Fruit fly (Drosophila melanogaster) whole organism, embryonic: ENCODE measurements around the gene CG33127.

Source experiments
- Abd-B ChIP-seq: fragments of 200-800 bp; sonication (Bioruptor generic); optimal IDR thresholded peaks from 2 replicates; lab custom pipeline; 2018; ENCODE audit warnings: missing biosample characterization, mild to moderate bottlenecking, missing genetic modification characterization, moderate library complexity
- Ada2b ChIP-seq: fragments of 200-800 bp; sonication (Bioruptor generic); IDR thresholded peaks from 2 replicates; pipeline ENCODE4 v1.3.6; 2022; ENCODE audit warnings: missing biosample characterization, missing genetic modification characterization
- Atf-2 ChIP-seq: fragments of 200-800 bp; sonication (Bioruptor generic); optimal IDR thresholded peaks from 2 replicates; lab custom pipeline; 2016; ENCODE audit warnings: missing biosample characterization, missing genetic modification characterization
- CG10462 ChIP-seq: fragments of 200-800 bp; sonication (Bioruptor generic); optimal IDR thresholded peaks from 2 replicates; lab custom pipeline; 2016; ENCODE audit warnings: missing biosample characterization, missing genetic modification characterization
- CG11093 ChIP-seq: fragments of 200-800 bp; sonication (Bioruptor generic); IDR thresholded peaks from 3 replicates; pipeline ENCODE4 v1.3.6; 2022; ENCODE audit warnings: missing biosample characterization, missing genetic modification characterization
- CG11398 ChIP-seq: fragments of 200-800 bp; sonication (Bioruptor generic); optimal IDR thresholded peaks from 2 replicates; lab custom pipeline; 2016; ENCODE audit warnings: missing biosample characterization, missing genetic modification characterization
- CG12391 ChIP-seq: fragments of 200-800 bp; sonication (Bioruptor generic); optimal IDR thresholded peaks from 3 replicates; lab custom pipeline; 2018; ENCODE audit warnings: missing biosample characterization, mild to moderate bottlenecking, missing genetic modification characterization, moderate library complexity
- CG12769 ChIP-seq: fragments of 200-800 bp; sonication (Bioruptor generic); optimal IDR thresholded peaks from 2 replicates; lab custom pipeline; 2019; ENCODE audit warnings: missing biosample characterization, mild to moderate bottlenecking, missing genetic modification characterization, moderate library complexity
- CG13287 ChIP-seq: fragments of 200-800 bp; sonication (Bioruptor generic); IDR thresholded peaks from 2 replicates; pipeline ENCODE4 v1.3.6; 2022; ENCODE audit warnings: missing biosample characterization, missing genetic modification characterization; ENCODE audit not compliant: partially characterized antibody
- CG13296 ChIP-seq: fragments of 200-800 bp; sonication (Bioruptor generic); optimal IDR thresholded peaks from 3 replicates; lab custom pipeline; 2018; ENCODE audit warnings: missing biosample characterization, mild to moderate bottlenecking, missing genetic modification characterization
- CG15479 ChIP-seq: fragments of 200-800 bp; sonication (Bioruptor generic); optimal IDR thresholded peaks from 3 replicates; lab custom pipeline; 2019; ENCODE audit warnings: missing biosample characterization, mild to moderate bottlenecking, missing genetic modification characterization, moderate library complexity
- CG15601 ChIP-seq: fragments of 200-800 bp; sonication (Bioruptor generic); optimal IDR thresholded peaks from 3 replicates; lab custom pipeline; 2019; ENCODE audit warnings: missing biosample characterization, mild to moderate bottlenecking, missing genetic modification characterization, moderate library complexity
- CG1792 ChIP-seq: fragments of 200-800 bp; sonication (Bioruptor generic); optimal IDR thresholded peaks from 2 replicates; lab custom pipeline; 2016; ENCODE audit warnings: missing biosample characterization, missing genetic modification characterization
- CG1832 ChIP-seq: fragments of 200-800 bp; sonication (Bioruptor generic); optimal IDR thresholded peaks from 2 replicates; lab custom pipeline; 2017; ENCODE audit warnings: missing biosample characterization, mild to moderate bottlenecking, missing genetic modification characterization, inconsistent platforms
- CG2120 ChIP-seq: fragments of 200-800 bp; sonication (Bioruptor generic); optimal IDR thresholded peaks from 3 replicates; lab custom pipeline; 2016; ENCODE audit warnings: missing biosample characterization, missing genetic modification characterization
- CG2202 ChIP-seq: fragments of 200-800 bp; sonication (Bioruptor generic); optimal IDR thresholded peaks from 2 replicates; lab custom pipeline; 2018; ENCODE audit warnings: missing biosample characterization, mild to moderate bottlenecking, missing genetic modification characterization
- CG2875 ChIP-seq: fragments of 200-800 bp; sonication (Bioruptor generic); optimal IDR thresholded peaks from 2 replicates; lab custom pipeline; 2017; ENCODE audit warnings: missing biosample characterization, mild to moderate bottlenecking, missing genetic modification characterization, missing genetic modification reagents
- CG33557 ChIP-seq: fragments of 200-800 bp; sonication (Bioruptor generic); optimal IDR thresholded peaks from 2 replicates; lab custom pipeline; 2019; ENCODE audit warnings: missing biosample characterization, mild to moderate bottlenecking, missing genetic modification characterization, moderate library complexity
- CG3726 ChIP-seq: fragments of 200-800 bp; sonication (Bioruptor generic); IDR thresholded peaks from 3 replicates; pipeline ENCODE4, ENCODE4 v1.3.6; 2022; ENCODE audit warnings: missing biosample characterization, missing genetic modification characterization
- CG43689 ChIP-seq: fragments of 200-800 bp; sonication (Bioruptor generic); IDR thresholded peaks from 2 replicates; pipeline ENCODE4 v1.3.6; 2022; ENCODE audit warnings: missing biosample characterization, missing genetic modification characterization
- CG4820 ChIP-seq: fragments of 200-800 bp; sonication (Bioruptor generic); optimal IDR thresholded peaks from 3 replicates; lab custom pipeline; 2016; ENCODE audit warnings: missing biosample characterization, missing genetic modification characterization
- CG6813 ChIP-seq: fragments of 200-800 bp; sonication (Bioruptor generic); optimal IDR thresholded peaks from 2 replicates; lab custom pipeline; 2017; ENCODE audit warnings: missing biosample characterization, missing genetic modification characterization, mild to moderate bottlenecking, moderate library complexity, missing genetic modification reagents
- CG7372 ChIP-seq: fragments of 200-800 bp; sonication (Bioruptor generic); IDR thresholded peaks from 2 replicates; pipeline ENCODE4 v1.3.6; 2022; ENCODE audit warnings: missing biosample characterization, missing genetic modification characterization
- CG9876 ChIP-seq: fragments of 200-800 bp; sonication (Bioruptor generic); optimal IDR thresholded peaks from 2 replicates; lab custom pipeline; 2016; ENCODE audit warnings: missing biosample characterization, missing genetic modification characterization
- Dad ChIP-seq: fragments of 200-800 bp; sonication (Bioruptor generic); optimal IDR thresholded peaks from 3 replicates; lab custom pipeline; 2016; ENCODE audit warnings: missing biosample characterization, missing genetic modification characterization
- Elba2 ChIP-seq: fragments of 200-800 bp; sonication (Bioruptor generic); optimal IDR thresholded peaks from 3 replicates; lab custom pipeline; 2016; ENCODE audit warnings: missing biosample characterization, missing genetic modification characterization
- Ets97D ChIP-seq: fragments of 200-800 bp; sonication (Bioruptor generic); optimal IDR thresholded peaks from 3 replicates; lab custom pipeline; 2016; ENCODE audit warnings: missing biosample characterization, missing genetic modification characterization
- HHEX ChIP-seq: fragments of 200-800 bp; sonication (Bioruptor generic); optimal IDR thresholded peaks from 3 replicates; lab custom pipeline; 2017; ENCODE audit warnings: missing biosample characterization, mild to moderate bottlenecking, missing genetic modification characterization, missing genetic modification reagents
- Hr39 ChIP-seq: fragments of >200 bp; optimal IDR thresholded peaks from 2 replicates; lab custom pipeline; 2017
- Oaz ChIP-seq: fragments of 200-800 bp; sonication (Bioruptor generic); IDR thresholded peaks from 2 replicates; pipeline ENCODE4 v1.3.6; 2022; ENCODE audit warnings: missing biosample characterization, missing genetic modification characterization
- Six4 ChIP-seq: fragments of 200-800 bp; sonication (Bioruptor generic); optimal IDR thresholded peaks from 2 replicates; lab custom pipeline; 2016; ENCODE audit warnings: missing biosample characterization, missing genetic modification characterization
- Sry-β ChIP-seq: fragments of 200-800 bp; sonication (Bioruptor generic); optimal IDR thresholded peaks from 2 replicates; lab custom pipeline; 2018; ENCODE audit warnings: missing biosample characterization, mild to moderate bottlenecking, missing genetic modification characterization, moderate library complexity
- Xbp1 ChIP-seq: fragments of 200-800 bp; sonication (Bioruptor generic); optimal IDR thresholded peaks from 3 replicates; lab custom pipeline; 2016; ENCODE audit warnings: missing biosample characterization, mild to moderate bottlenecking, missing genetic modification characterization
- aop ChIP-seq: fragments of 200-800 bp; sonication (Bioruptor generic); IDR thresholded peaks from 2 replicates; pipeline ENCODE4 v1.3.6; 2022; ENCODE audit warnings: missing biosample characterization, missing genetic modification characterization
- ase ChIP-seq: fragments of 200-800 bp; sonication (Bioruptor generic); IDR thresholded peaks from 3 replicates; pipeline ENCODE4 v1.3.6; 2022; ENCODE audit warnings: missing biosample characterization, missing genetic modification characterization
- exex ChIP-seq: fragments of 200-800 bp; sonication (Bioruptor generic); optimal IDR thresholded peaks from 4 replicates; lab custom pipeline; 2018; ENCODE audit warnings: missing biosample characterization, mild to moderate bottlenecking, missing genetic modification characterization, moderate library complexity
- fru ChIP-seq: fragments of >200 bp; optimal IDR thresholded peaks from 2 replicates; lab custom pipeline; 2017
- fu2 ChIP-seq: fragments of 200-800 bp; sonication (Bioruptor generic); optimal IDR thresholded peaks from 2 replicates; lab custom pipeline; 2016; ENCODE audit warnings: missing biosample characterization, missing genetic modification characterization
- lov ChIP-seq, 2 experiments: fragments of 200-800 bp in 1 of 2; fragments of >200 bp in 1 of 2; sonication (Bioruptor generic) in 1 of 2; IDR thresholded peaks in 1 of 2; optimal IDR thresholded peaks in 1 of 2; 2 replicates in 1 of 2; 3 replicates in 1 of 2; pipeline versions ENCODE4 v1.3.6 to Lab custom; 2017 to 2022; ENCODE audit warnings: missing biosample characterization in 1 of 2, missing genetic modification characterization in 1 of 2
- org-1 ChIP-seq: fragments of 200-800 bp; sonication (Bioruptor generic); optimal IDR thresholded peaks from 2 replicates; lab custom pipeline; 2017; ENCODE audit warnings: missing biosample characterization, missing genetic modification characterization
- pros ChIP-seq: fragments of 200-800 bp; sonication (Bioruptor generic); optimal IDR thresholded peaks from 3 replicates; lab custom pipeline; 2019; ENCODE audit warnings: missing biosample characterization, mild to moderate bottlenecking, missing genetic modification characterization, moderate library complexity
- ranshi ChIP-seq: fragments of 200-800 bp; sonication (Bioruptor generic); IDR thresholded peaks from 2 replicates; pipeline ENCODE4 v1.3.6; 2022; ENCODE audit warnings: missing biosample characterization, missing genetic modification characterization
- repo ChIP-seq: fragments of 200-800 bp; sonication (Bioruptor generic); optimal IDR thresholded peaks from 2 replicates; lab custom pipeline; 2016; ENCODE audit warnings: missing biosample characterization, missing genetic modification characterization
- schlank ChIP-seq: fragments of 200-800 bp; sonication (Bioruptor generic); optimal IDR thresholded peaks from 2 replicates; lab custom pipeline; 2018; ENCODE audit warnings: missing biosample characterization, mild to moderate bottlenecking, missing genetic modification characterization
- shn ChIP-seq: fragments of 200-800 bp; sonication (Bioruptor generic); optimal IDR thresholded peaks from 3 replicates; lab custom pipeline; 2016; ENCODE audit warnings: missing biosample characterization, missing genetic modification characterization
- tgo ChIP-seq: fragments of 200-800 bp; sonication (Bioruptor generic); IDR thresholded peaks from 3 replicates; pipeline ENCODE4 v1.3.6; 2022; ENCODE audit warnings: missing biosample characterization, missing genetic modification characterization
- tna ChIP-seq: fragments of 200-800 bp; sonication (Bioruptor generic); IDR thresholded peaks from 2 replicates; pipeline ENCODE4 v1.3.6; 2022; ENCODE audit warnings: missing biosample characterization, missing genetic modification characterization; ENCODE audit not compliant: partially characterized antibody
- wdn ChIP-seq: fragments of 200-800 bp; sonication (Bioruptor generic); IDR thresholded peaks from 2 replicates; pipeline ENCODE4 v1.3.6; 2022; ENCODE audit warnings: missing biosample characterization, missing genetic modification characterization
- wor ChIP-seq: fragments of 200-800 bp; sonication (Bioruptor generic); IDR thresholded peaks from 2 replicates; pipeline ENCODE4 v1.3.6; 2022; ENCODE audit warnings: missing biosample characterization, missing genetic modification characterization

Gene CG33127

DNA sequence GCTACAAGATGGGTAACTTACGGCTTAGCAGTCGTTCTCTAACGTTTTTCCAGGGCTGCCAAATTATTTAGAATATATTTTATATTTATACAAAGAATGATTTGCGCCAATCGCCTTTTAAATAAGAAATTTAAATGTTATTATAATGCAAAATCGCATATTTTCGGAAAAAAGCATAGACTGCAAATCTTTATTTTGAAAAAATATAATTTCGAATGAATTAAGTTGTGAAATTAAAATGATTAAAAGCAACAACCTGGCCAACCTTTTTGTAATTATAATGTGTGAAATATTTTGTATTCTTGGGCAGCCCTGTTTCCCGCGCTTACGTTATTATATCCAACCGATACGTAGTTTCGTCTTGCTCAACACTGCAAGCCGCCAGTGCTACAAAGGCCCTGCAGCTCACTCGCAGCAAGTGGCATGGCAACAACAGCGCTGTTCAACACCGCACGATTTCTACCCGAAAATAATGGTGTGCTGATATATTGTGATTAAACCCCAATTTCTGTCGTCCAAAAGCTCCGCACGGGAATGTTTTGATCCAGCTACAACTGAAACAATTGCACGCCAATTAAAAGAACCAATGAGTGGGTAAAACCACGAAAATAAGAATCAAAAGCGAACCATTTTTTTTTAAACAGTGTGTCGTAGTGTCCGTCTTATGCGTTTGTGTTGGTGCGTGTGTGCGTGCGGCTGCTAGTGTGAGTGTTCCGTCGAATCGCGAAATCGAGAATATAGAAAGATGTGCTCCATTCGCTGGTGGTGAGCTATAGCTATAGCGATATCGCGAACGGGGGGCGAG, 24.2 kb upstream of the CG33127 start, which contains the start of gene Pi3K21B (continued):
- TF ChIP-seq CG2120 (GFP tag; lab: Kevin White, UChicago) = peak; percentile 96
- no peak; the same call in none of the 2 replicates for TF ChIP-seq CG43689 (GFP tag; lab: Robert Waterston, UW)
- TF ChIP-seq CG15479 (GFP tag; lab: Kevin White, UChicago) = no peak
- TF ChIP-seq Dad (GFP tag; lab: Kevin White, UChicago) = peak; percentile 92
- TF ChIP-seq wor = peak; percentile 75
- TF ChIP-seq Atf-2 (GFP tag; lab: Kevin White, UChicago) = peak; percentile 87
- no peak for TF ChIP-seq lov (optimal IDR thresholded peaks at IDR 0.05; lab: Kevin White, UChicago)
- TF ChIP-seq lov (GFP tag; IDR thresholded peaks at IDR 0.05; lab: Robert Waterston, UW) = 0 out of 3 replicates have a peak, but pooled peaks have one; percentile 4
- peak; percentile 93 for TF ChIP-seq CG12391 (tag; lab: Kevin White, UChicago)
- TF ChIP-seq tna = no peak
- peak; percentile 92 for TF ChIP-seq Abd-B
- TF ChIP-seq Hr39 = no peak
- no peak for TF ChIP-seq fru (lab: Kevin White, UChicago)
- TF ChIP-seq schlank (tag; lab: Kevin White, UChicago) = peak; percentile 38
- peak; percentile 44; the same call in 1 of the 2 replicates for TF ChIP-seq CG13287
- TF ChIP-seq Elba2 (GFP tag; lab: Kevin White, UChicago) = peak; percentile 61
- peak; percentile 87 for TF ChIP-seq CG15601 (tag; lab: Kevin White, UChicago)
- peak; percentile 79 for TF ChIP-seq Ada2b
- peak; percentile 93 for TF ChIP-seq CG9876 (GFP tag; lab: Kevin White, UChicago)
- peak; percentile 73 for TF ChIP-seq org-1 (GFP tag; lab: Kevin White, UChicago)
- TF ChIP-seq CG33557 = peak; percentile 86
- peak; percentile 76 for TF ChIP-seq CG11398
- TF ChIP-seq CG7372 (GFP tag; lab: Robert Waterston, UW) = peak; percentile 80
- peak; percentile 84 for TF ChIP-seq tgo (GFP tag; lab: Robert Waterston, UW)
- peak; percentile 75; the same call in 1 of the 3 replicates for TF ChIP-seq CG3726 (GFP tag; lab: Robert Waterston, UW)
- peak; percentile 75 for TF ChIP-seq CG10462 (GFP tag; lab: Kevin White, UChicago)
- TF ChIP-seq repo = peak; percentile 90
- peak; percentile 57 for TF ChIP-seq aop (GFP tag; lab: Robert Waterston, UW)
- TF ChIP-seq ranshi (GFP tag; lab: Robert Waterston, UW) = peak; percentile 85; the same call in 1 of the 2 replicates
- TF ChIP-seq CG2202 (tag; lab: Kevin White, UChicago) = peak; percentile 62
- TF ChIP-seq shn (GFP tag; lab: Kevin White, UChicago) = peak; percentile 93
- peak; percentile 76 for TF ChIP-seq ase (GFP tag; lab: Robert Waterston, UW)
- TF ChIP-seq pros (GFP tag; lab: Kevin White, UChicago) = peak; percentile 36
- peak; percentile 53 for TF ChIP-seq CG6813 (GFP tag; lab: Kevin White, UChicago)
- TF ChIP-seq CG13296 (GFP tag; lab: Kevin White, UChicago) = peak; percentile 84
- peak; percentile 95 for TF ChIP-seq Xbp1 (GFP tag; lab: Kevin White, UChicago)
- TF ChIP-seq wdn (GFP tag; lab: Robert Waterston, UW) = peak; percentile 83
- peak; percentile 74 for TF ChIP-seq CG2875 (GFP tag; lab: Kevin White, UChicago)
- TF ChIP-seq CG1792 = peak; percentile 90
- TF ChIP-seq Ets97D (GFP tag; lab: Kevin White, UChicago) = peak; percentile 88
- peak; percentile 93 for TF ChIP-seq fu2 (GFP tag; lab: Kevin White, UChicago)
- TF ChIP-seq exex (tag; lab: Kevin White, UChicago) = peak; percentile 46
- peak; percentile 84 for TF ChIP-seq Six4 (GFP tag; lab: Kevin White, UChicago)
- peak; percentile 79 for TF ChIP-seq Oaz (GFP tag; lab: Robert Waterston, UW)
- TF ChIP-seq HHEX = peak; percentile 85
- peak; percentile 81 for TF ChIP-seq CG11093
- TF ChIP-seq Sry-β = no peak
- no peak for TF ChIP-seq CG1832 (GFP tag; lab: Kevin White, UChicago)
- peak; percentile 81 for TF ChIP-seq CG12769 (tag; lab: Kevin White, UChicago)
- peak; percentile 88 for TF ChIP-seq CG4820 (GFP tag; lab: Kevin White, UChicago)
